Worm (Caenorhabditis elegans): ENCODE measurements around the gene Y110A2AL.6.

ce11 chrII:2830144-2830543 lies 11.3 kb downstream of the Y110A2AL.6 start:
- no peak for TF ChIP-seq W03F9.2 (tag; optimal IDR thresholded peaks at IDR 0.05)
- TF ChIP-seq him-1 (tag; optimal IDR thresholded peaks at IDR 0.05) = no peak
- TF ChIP-seq dao-5 (tag; optimal IDR thresholded peaks at IDR 0.05) = no peak
